Worm (Caenorhabditis elegans): ENCODE results near the gene ndub-5.

- TF ChIP-seq ama-1 (optimal IDR thresholded peaks at IDR 0.05): peak; percentile 98
- peak; percentile 73 for TF ChIP-seq tbx-2 (tag; optimal IDR thresholded peaks at IDR 0.05)
- TF ChIP-seq ceh-19 (GFP tag; optimal IDR thresholded peaks at IDR 0.05): peak; percentile 4
- TF ChIP-seq unc-3 (GFP tag; conservative IDR thresholded peaks at IDR 0.05): 0 out of 2 replicates have a peak, but pooled peaks have one; percentile 28
- no peak for TF ChIP-seq unc-3 (tag; optimal IDR thresholded peaks at IDR 0.05)
- peak; percentile 23 for TF ChIP-seq ets-4 (tag; optimal IDR thresholded peaks at IDR 0.05)
Observed at ce11 chrII:5660736-5661734, 30.1 kb downstream of the ndub-5 start, which contains the start of the genes ift-43 and mdt-26.
